Fruit fly (Drosophila melanogaster): Measurements from ENCODE around the gene obst-A.

obst-A gene

dm6 chrX:20247710-20248109 lies 8.1 kb downstream of the obst-A start:
- peak; percentile 3 for TF ChIP-seq CG8159 (tag; optimal IDR thresholded peaks at IDR 0.05)
- peak; percentile 24; the same call in 1 of the 2 replicates for TF ChIP-seq CG12605 (GFP tag; IDR thresholded peaks at IDR 0.05)
- TF ChIP-seq fd96Ca (GFP tag; IDR thresholded peaks at IDR 0.05) = peak; percentile 71; the same call in 2 of the 3 replicates
- peak; percentile 27 for TF ChIP-seq CG17806 (tag; optimal IDR thresholded peaks at IDR 0.05)
- TF ChIP-seq CG32121 (GFP tag; IDR thresholded peaks at IDR 0.05) = no peak
- TF ChIP-seq CG9948 (tag; optimal IDR thresholded peaks at IDR 0.05) = peak; percentile 42
- peak; percentile 39 for TF ChIP-seq CG15710 (tag; optimal IDR thresholded peaks at IDR 0.05)
- peak; percentile 2 for TF ChIP-seq CG8301 (tag; optimal IDR thresholded peaks at IDR 0.05)
- no peak for TF ChIP-seq CG10348 (GFP tag; IDR thresholded peaks at IDR 0.05)
- TF ChIP-seq Pif1A (GFP tag; optimal IDR thresholded peaks at IDR 0.05) = no peak
- TF ChIP-seq CG14655 (GFP tag; optimal IDR thresholded peaks at IDR 0.05) = no peak
- peak; percentile 61; the same call in 2 of the 3 replicates for TF ChIP-seq CG4496 (GFP tag; IDR thresholded peaks at IDR 0.05)
- no peak for TF ChIP-seq Pif1B (GFP tag; optimal IDR thresholded peaks at IDR 0.05)
- TF ChIP-seq gl (tag; optimal IDR thresholded peaks at IDR 0.05) = no peak
- no peak for TF ChIP-seq Snoo (tag; optimal IDR thresholded peaks at IDR 0.05)
- TF ChIP-seq CG34367 (tag; optimal IDR thresholded peaks at IDR 0.05) = peak; percentile 3
- TF ChIP-seq CG13204 (GFP tag; optimal IDR thresholded peaks at IDR 0.05) = no peak
- 0 out of 2 replicates have a peak, but pooled peaks have one; percentile 16 for TF ChIP-seq rn (GFP tag; IDR thresholded peaks at IDR 0.05)
- peak; percentile 38; the same call in 1 of the 2 replicates for TF ChIP-seq Ets98B (GFP tag; IDR thresholded peaks at IDR 0.05)
- TF ChIP-seq EcR (GFP tag; optimal IDR thresholded peaks at IDR 0.05) = no peak
- TF ChIP-seq D1 (tag; optimal IDR thresholded peaks at IDR 0.05) = no peak

- TF ChIP-seq CG10348 (GFP tag; IDR thresholded peaks at IDR 0.05) (no peak), CG13204 (GFP tag; optimal IDR thresholded peaks at IDR 0.05) (no peak), D1 (tag; optimal IDR thresholded peaks at IDR 0.05) (no peak), CG4496 (GFP tag; IDR thresholded peaks at IDR 0.05) (no peak), CG32121 (GFP tag; IDR thresholded peaks at IDR 0.05) (no peak)
Measured at dm6 chrX:20251069-20251468, 11.4 kb downstream of the obst-A start, which contains the start of the genes CG17068 and Rab10. Gene CG17068 (minus strand): TSS chrX:20251093. Gene Rab10 (plus strand): TSS chrX:20251338.

dm6 chrX:20251586-20252160 lies 12.0 kb downstream of the obst-A start:
- TF ChIP-seq Pif1A (GFP tag; optimal IDR thresholded peaks at IDR 0.05) = no peak
- no peak for TF ChIP-seq CG8159 (tag; optimal IDR thresholded peaks at IDR 0.05)
- no peak for TF ChIP-seq CG34367 (tag; optimal IDR thresholded peaks at IDR 0.05)
- no peak for TF ChIP-seq D1 (tag; optimal IDR thresholded peaks at IDR 0.05)
- no peak for TF ChIP-seq Snoo (tag; optimal IDR thresholded peaks at IDR 0.05)
- TF ChIP-seq CG9948 (tag; optimal IDR thresholded peaks at IDR 0.05) = no peak
- TF ChIP-seq CG8301 (tag; optimal IDR thresholded peaks at IDR 0.05) = no peak
- no peak for TF ChIP-seq CG4496 (GFP tag; IDR thresholded peaks at IDR 0.05)
- no peak for TF ChIP-seq CG10348 (GFP tag; IDR thresholded peaks at IDR 0.05)
- TF ChIP-seq Ets98B (GFP tag; IDR thresholded peaks at IDR 0.05) = no peak
- no peak for TF ChIP-seq CG14655 (GFP tag; optimal IDR thresholded peaks at IDR 0.05)
- TF ChIP-seq EcR (GFP tag; optimal IDR thresholded peaks at IDR 0.05) = no peak
- TF ChIP-seq Pif1B (GFP tag; optimal IDR thresholded peaks at IDR 0.05) = no peak
- no peak for TF ChIP-seq CG32121 (GFP tag; IDR thresholded peaks at IDR 0.05)
- TF ChIP-seq fd96Ca (GFP tag; IDR thresholded peaks at IDR 0.05) = no peak
- no peak for TF ChIP-seq rn (GFP tag; IDR thresholded peaks at IDR 0.05)
- TF ChIP-seq CG12605 (GFP tag; IDR thresholded peaks at IDR 0.05) = no peak
- TF ChIP-seq CG17806 (tag; optimal IDR thresholded peaks at IDR 0.05) = no peak

dm6 chrX:20255977-20256376 lies 16.3 kb downstream of the obst-A start:
- TF ChIP-seq CG8159 (tag; optimal IDR thresholded peaks at IDR 0.05) (no peak), CG9948 (tag; optimal IDR thresholded peaks at IDR 0.05) (no peak), CG4496 (GFP tag; IDR thresholded peaks at IDR 0.05) (no peak), EcR (GFP tag; optimal IDR thresholded peaks at IDR 0.05) (peak; percentile 48)

- TF ChIP-seq CG15710 (tag; optimal IDR thresholded peaks at IDR 0.05) (peak; percentile 20), CG8159 (tag; optimal IDR thresholded peaks at IDR 0.05) (peak; percentile 15), CG14655 (GFP tag; optimal IDR thresholded peaks at IDR 0.05) (no peak), gl (tag; optimal IDR thresholded peaks at IDR 0.05) (no peak), Pif1B (GFP tag; optimal IDR thresholded peaks at IDR 0.05) (no peak), CG8301 (tag; optimal IDR thresholded peaks at IDR 0.05) (no peak), CG10348 (GFP tag; IDR thresholded peaks at IDR 0.05) (no peak), CG13204 (GFP tag; optimal IDR thresholded peaks at IDR 0.05) (no peak), Ets98B (GFP tag; IDR thresholded peaks at IDR 0.05) (no peak), D1 (tag; optimal IDR thresholded peaks at IDR 0.05) (no peak), CG32121 (GFP tag; IDR thresholded peaks at IDR 0.05) (no peak), fd96Ca (GFP tag; IDR thresholded peaks at IDR 0.05) (no peak; the same call in 2 of the 3 replicates), CG12605 (GFP tag; IDR thresholded peaks at IDR 0.05) (no peak), Snoo (tag; optimal IDR thresholded peaks at IDR 0.05) (no peak), Pif1A (GFP tag; optimal IDR thresholded peaks at IDR 0.05) (no peak), EcR (GFP tag; optimal IDR thresholded peaks at IDR 0.05) (no peak), CG17806 (tag; optimal IDR thresholded peaks at IDR 0.05) (no peak), CG9948 (tag; optimal IDR thresholded peaks at IDR 0.05) (no peak), CG34367 (tag; optimal IDR thresholded peaks at IDR 0.05) (peak; percentile 2), CG4496 (GFP tag; IDR thresholded peaks at IDR 0.05) (0 out of 3 replicates have a peak, but pooled peaks have one; percentile 39), rn (GFP tag; IDR thresholded peaks at IDR 0.05) (no peak)
Measured at dm6 chrX:20256849-20257590, 17.4 kb downstream of the obst-A start, which contains the start of gene CG17065. Gene CG17065 (minus strand): TSS chrX:20257199.
